Fruit fly (Drosophila melanogaster): ENCODE measurements around the gene CG33223.

The CG33223 gene

dm6 chrX:8452163-8452562 is 31.5 kb downstream of the CG33223 start (continued):
- TF ChIP-seq CG13287 (GFP tag; IDR thresholded peaks at IDR 0.05; ENCODE audit: partially characterized antibody) (peak; percentile 85), CG6254 (GFP tag; optimal IDR thresholded peaks at IDR 0.05) (no peak), CG15073 (GFP tag; optimal IDR thresholded peaks at IDR 0.05) (no peak), CG6791 (GFP tag; IDR thresholded peaks at IDR 0.05; ENCODE audit: partially characterized antibody) (peak; percentile 100), CG12659 (GFP tag; optimal IDR thresholded peaks at IDR 0.05) (no peak), zen2 (GFP tag; IDR thresholded peaks at IDR 0.05; ENCODE audit: partially characterized antibody) (peak; percentile 100), sima (GFP tag; optimal IDR thresholded peaks at IDR 0.05) (no peak), nmo (GFP tag; optimal IDR thresholded peaks at IDR 0.05) (no peak), CG13123 (GFP tag; optimal IDR thresholded peaks at IDR 0.05) (no peak), CG17802 (tag; optimal IDR thresholded peaks at IDR 0.05) (no peak), Bdp1 (GFP tag; optimal IDR thresholded peaks at IDR 0.05) (no peak), zfh2 (GFP tag; optimal IDR thresholded peaks at IDR 0.05) (no peak), CG5180 (GFP tag; optimal IDR thresholded peaks at IDR 0.05) (no peak), cwo (GFP tag; optimal IDR thresholded peaks at IDR 0.05) (no peak), unc-4 (GFP tag; IDR thresholded peaks at IDR 0.05; ENCODE audit: partially characterized antibody) (peak; percentile 77), nerfin-2 (GFP tag; IDR thresholded peaks at IDR 0.05; ENCODE audit: partially characterized antibody) (peak; percentile 100), luna (GFP tag; optimal IDR thresholded peaks at IDR 0.05) (no peak), Bgb (GFP tag; IDR thresholded peaks at IDR 0.05; ENCODE audit: partially characterized antibody) (peak; percentile 95), CG2129 (GFP tag; IDR thresholded peaks at IDR 0.05; ENCODE audit: partially characterized antibody) (peak; percentile 51; the same call in 1 of the 2 replicates), bcd (GFP tag; optimal IDR thresholded peaks at IDR 0.05) (no peak), CG10654 (GFP tag; optimal IDR thresholded peaks at IDR 0.05) (no peak), Meics (GFP tag; optimal IDR thresholded peaks at IDR 0.05) (no peak), sc (optimal IDR thresholded peaks at IDR 0.05) (no peak), sc (GFP tag; optimal IDR thresholded peaks at IDR 0.05) (no peak), Side (GFP tag; optimal IDR thresholded peaks at IDR 0.05) (no peak)

dm6 chrX:8450214-8450904 is 33.3 kb downstream of the CG33223 start:
- TF ChIP-seq grn (GFP tag; optimal IDR thresholded peaks at IDR 0.05) (peak; percentile 75), row (GFP tag; IDR thresholded peaks at IDR 0.05) (peak; percentile 48; the same call in 2 of the 3 replicates), HLHmδ (GFP tag; optimal IDR thresholded peaks at IDR 0.05) (no peak), YL-1 (GFP tag; optimal IDR thresholded peaks at IDR 0.05) (no peak), kay (GFP tag; optimal IDR thresholded peaks at IDR 0.05) (peak; percentile 35), Hand (GFP tag; optimal IDR thresholded peaks at IDR 0.05) (no peak), CG9437 (GFP tag; optimal IDR thresholded peaks at IDR 0.05) (no peak), gem (tag; optimal IDR thresholded peaks at IDR 0.05) (peak; percentile 27), CG11504 (tag; optimal IDR thresholded peaks at IDR 0.05) (peak; percentile 24), sr (GFP tag; IDR thresholded peaks at IDR 0.05) (peak; percentile 43; the same call in 1 of the 3 replicates), CG17568 (GFP tag; optimal IDR thresholded peaks at IDR 0.05) (no peak), D19A (tag; optimal IDR thresholded peaks at IDR 0.05) (peak; percentile 85), lab (GFP tag; optimal IDR thresholded peaks at IDR 0.05) (peak; percentile 8), chinmo (GFP tag; IDR thresholded peaks at IDR 0.05; ENCODE audit: partially characterized antibody) (peak; percentile 70; the same call in 2 of the 4 replicates), crol (GFP tag; IDR thresholded peaks at IDR 0.05) (peak; percentile 73), CG2678 (tag; optimal IDR thresholded peaks at IDR 0.05) (peak; percentile 24), Med (GFP tag) (peak; percentile 21), GATAe (GFP tag; conservative IDR thresholded peaks at IDR 0.05) (peak; percentile 64), CG7839 (tag; optimal IDR thresholded peaks at IDR 0.05) (peak; percentile 12), CG9932 (GFP tag; IDR thresholded peaks at IDR 0.05) (0 out of 2 replicates have a peak, but pooled peaks have one; percentile 18), sd (tag; optimal IDR thresholded peaks at IDR 0.05) (peak; percentile 78), E2f2 (GFP tag; IDR thresholded peaks at IDR 0.05) (0 out of 2 replicates have a peak, but pooled peaks have one; percentile 17), lilli (GFP tag; optimal IDR thresholded peaks at IDR 0.05) (peak; percentile 4), Lhr (GFP tag; optimal IDR thresholded peaks at IDR 0.05) (no peak)
